Fruit fly (Drosophila melanogaster): ENCODE results near the gene ome.

DNA sequence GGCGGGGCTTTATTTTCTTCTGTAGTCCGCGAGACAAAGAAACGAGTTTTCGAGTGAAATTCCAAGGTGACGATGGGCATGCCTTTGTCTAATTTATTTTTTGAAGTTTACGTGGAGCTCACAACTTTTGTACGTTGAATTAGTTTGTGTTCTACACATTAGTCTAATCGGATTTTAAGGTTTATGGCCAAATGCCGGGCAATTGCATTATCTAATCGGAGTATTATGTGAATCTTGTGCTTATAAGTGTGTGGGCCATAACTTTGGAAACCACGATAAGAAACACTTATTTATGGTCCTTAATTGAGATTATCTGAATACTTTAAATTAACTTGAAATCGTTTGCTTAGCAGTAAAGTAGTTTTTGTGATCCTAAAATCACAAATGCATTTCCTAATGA, 40.2 kb downstream of the ome start:
- no peak for TF ChIP-seq gem (tag; optimal IDR thresholded peaks at IDR 0.05)
- no peak for TF ChIP-seq zen2 (GFP tag; IDR thresholded peaks at IDR 0.05; ENCODE audit: partially characterized antibody)
- TF ChIP-seq D19B (GFP tag; optimal IDR thresholded peaks at IDR 0.05), result no peak
- TF ChIP-seq CG3163 (GFP tag; optimal IDR thresholded peaks at IDR 0.05), result no peak
- no peak for TF ChIP-seq salm (tag; optimal IDR thresholded peaks at IDR 0.05)

Data from whole organism, embryonic.